Worm (Caenorhabditis elegans): ENCODE data around the gene C35D6.13.

ce11 chrIV:16333121-16333520 lies 3.7 kb upstream of the C35D6.13 start:
- TF ChIP-seq skn-1 (tag; optimal IDR thresholded peaks at IDR 0.05) = no peak
- no peak for TF ChIP-seq tbx-2 (tag; optimal IDR thresholded peaks at IDR 0.05)

All from whole organism, L3 larva.